Fruit fly (Drosophila melanogaster): ENCODE measurements around the gene hep.

Gene hep

dm6 chrX:13128750-13129152 lies 38.5 kb upstream of the hep start, which contains the start of the genes CG32638, CG15717 and MFS10 (continued):
- TF ChIP-seq Trl (optimal IDR thresholded peaks at IDR 0.05) (no peak), Trl (GFP tag; optimal IDR thresholded peaks at IDR 0.05) (no peak), CTCF (GFP tag; optimal IDR thresholded peaks at IDR 0.05) (no peak), Hmr (GFP tag; optimal IDR thresholded peaks at IDR 0.05) (peak; percentile 69), CG32532 (GFP tag; IDR thresholded peaks at IDR 0.05) (no peak), CG3995 (GFP tag; optimal IDR thresholded peaks at IDR 0.05) (peak; percentile 2), fd3F (GFP tag; optimal IDR thresholded peaks at IDR 0.05) (no peak), Kr (GFP tag; optimal IDR thresholded peaks at IDR 0.05) (no peak), Hr78 (GFP tag; optimal IDR thresholded peaks at IDR 0.05) (no peak), pan (optimal IDR thresholded peaks at IDR 0.05) (no peak), pan (GFP tag; optimal IDR thresholded peaks at IDR 0.05 in 1 of 2, IDR thresholded peaks at IDR 0.05 in 1 of 2) (no peak), sisA (GFP tag; IDR thresholded peaks at IDR 0.05) (no peak), Bteb2 (GFP tag; optimal IDR thresholded peaks at IDR 0.05) (no peak), CG10321 (GFP tag; IDR thresholded peaks at IDR 0.05) (no peak), pum (GFP tag; optimal IDR thresholded peaks at IDR 0.05) (no peak), p53 (GFP tag; optimal IDR thresholded peaks at IDR 0.05) (no peak), dmrt99B (tag; optimal IDR thresholded peaks at IDR 0.05) (no peak), row (GFP tag; IDR thresholded peaks at IDR 0.05) (peak; percentile 56), hkb (optimal IDR thresholded peaks at IDR 0.05) (no peak), hkb (GFP tag; IDR thresholded peaks at IDR 0.05) (no peak), HmgZ (tag; optimal IDR thresholded peaks at IDR 0.05) (peak; percentile 83), hbn (GFP tag; IDR thresholded peaks at IDR 0.05; ENCODE audit: partially characterized antibody) (peak; percentile 28; the same call in 1 of the 2 replicates), Dll (GFP tag; IDR thresholded peaks at IDR 0.05; ENCODE audit: partially characterized antibody) (no peak), CG9817 (tag; optimal IDR thresholded peaks at IDR 0.05) (no peak), CG7745 (tag; optimal IDR thresholded peaks at IDR 0.05) (no peak), bowl (GFP tag; IDR thresholded peaks at IDR 0.05) (no peak), gcm2 (GFP tag; optimal IDR thresholded peaks at IDR 0.05) (no peak), PHDP (tag; optimal IDR thresholded peaks at IDR 0.05) (no peak), CG18619 (GFP tag; optimal IDR thresholded peaks at IDR 0.05) (peak; percentile 22), Abd-B (GFP tag; optimal IDR thresholded peaks at IDR 0.05) (peak; percentile 6), CG31441 (GFP tag; IDR thresholded peaks at IDR 0.05) (0 out of 2 replicates have a peak, but pooled peaks have one; percentile 31), CG30020 (tag; optimal IDR thresholded peaks at IDR 0.05) (peak; percentile 20), esg (GFP tag; conservative IDR thresholded peaks at IDR 0.05) (no peak), NfI (GFP tag; optimal IDR thresholded peaks at IDR 0.05) (peak; percentile 27), HmgD (GFP tag; optimal IDR thresholded peaks at IDR 0.05) (peak; percentile 9), CG9609 (GFP tag; optimal IDR thresholded peaks at IDR 0.05) (no peak), CG14014 (GFP tag; IDR thresholded peaks at IDR 0.05) (0 out of 2 replicates have a peak, but pooled peaks have one; percentile 10), lola (GFP tag; optimal IDR thresholded peaks at IDR 0.05) (peak in 1 of 3 experiments; percentile 5), Eip74EF (GFP tag; optimal IDR thresholded peaks at IDR 0.05) (no peak), Lim3 (GFP tag; IDR thresholded peaks at IDR 0.05) (no peak), Gsc (GFP tag; IDR thresholded peaks at IDR 0.05) (no peak), Sox100B (GFP tag; optimal IDR thresholded peaks at IDR 0.05) (no peak), twi (tag; optimal IDR thresholded peaks at IDR 0.05) (no peak), CG10431 (GFP tag; optimal IDR thresholded peaks at IDR 0.05) (no peak), Fer1 (GFP tag; optimal IDR thresholded peaks at IDR 0.05) (peak; percentile 37), CG3163 (GFP tag; optimal IDR thresholded peaks at IDR 0.05) (no peak), CG34224 (GFP tag; IDR thresholded peaks at IDR 0.05; ENCODE audit: partially characterized antibody) (no peak; the same call in 2 of the 3 replicates), ERR (GFP tag; optimal IDR thresholded peaks at IDR 0.05) (peak; percentile 23), CG8290 (GFP tag; optimal IDR thresholded peaks at IDR 0.05) (peak; percentile 17), CG8290 (tag; optimal IDR thresholded peaks at IDR 0.05) (peak in 1 of 2 experiments; percentile 86), lmd (GFP tag; IDR thresholded peaks at IDR 0.05) (no peak), fu2 (GFP tag; optimal IDR thresholded peaks at IDR 0.05) (no peak), CG32767 (GFP tag; IDR thresholded peaks at IDR 0.05) (no peak)

Measured in whole organism, embryonic.